Worm (Caenorhabditis elegans) whole organism, L2 larva: Measurements from ENCODE around the gene W06F12.3.

ENCODE experiments used
- aly-2 ChIP-seq: fragments of 150-350 bp; optimal IDR thresholded peaks from 2 replicates; lab custom pipeline; 2014; ENCODE audit warnings: missing biosample characterization, missing genetic modification characterization
- ama-1 ChIP-seq: fragments of 150-350 bp; optimal IDR thresholded peaks from 2 replicates; lab custom pipeline; 2018; ENCODE audit warnings: inconsistent platforms
- ceh-82 ChIP-seq: fragments of 150-350 bp; optimal IDR thresholded peaks from 2 replicates; lab custom pipeline; 2014; ENCODE audit warnings: missing biosample characterization, missing genetic modification characterization
- lin-11 ChIP-seq: fragments of 150-350 bp; sonication (generic microtip); optimal IDR thresholded peaks from 2 replicates; lab custom pipeline; 2014; ENCODE audit warnings: missing biosample characterization, missing genetic modification characterization, inconsistent platforms, mixed read lengths
- nhr-12 ChIP-seq: fragments of 150-350 bp; optimal IDR thresholded peaks from 2 replicates; lab custom pipeline; 2014; ENCODE audit warnings: missing biosample characterization, missing genetic modification characterization
- nhr-237 ChIP-seq: fragments of 150-350 bp; optimal IDR thresholded peaks from 2 replicates; lab custom pipeline; 2014; ENCODE audit warnings: missing biosample characterization, missing genetic modification characterization
- nhr-77 ChIP-seq: fragments of 150-350 bp; optimal IDR thresholded peaks from 2 replicates; lab custom pipeline; 2014; ENCODE audit warnings: missing biosample characterization, missing genetic modification characterization
- skn-1 ChIP-seq: sonication (generic microtip); optimal IDR thresholded peaks from 2 replicates; lab custom pipeline; 2017; ENCODE audit warnings: missing biosample characterization, missing genetic modification characterization
- unc-39 ChIP-seq: fragments of 150-350 bp; optimal IDR thresholded peaks from 2 replicates; lab custom pipeline; 2014; ENCODE audit warnings: missing biosample characterization, missing genetic modification characterization

- no peak for TF ChIP-seq aly-2 (tag; lab: Kevin White, UChicago)
- TF ChIP-seq ceh-82 (tag; lab: Kevin White, UChicago), result no peak
- TF ChIP-seq skn-1 (tag; lab: Kevin White, UChicago), result no peak
- TF ChIP-seq nhr-77 (tag; lab: Kevin White, UChicago), result no peak
- TF ChIP-seq lin-11 (tag; lab: Kevin White, UChicago), result no peak
- no peak for TF ChIP-seq nhr-12 (tag; lab: Kevin White, UChicago)
- no peak for TF ChIP-seq nhr-237 (tag; lab: Kevin White, UChicago)
- TF ChIP-seq ama-1 (lab: Kevin White, UChicago), result no peak
- no peak for TF ChIP-seq unc-39
These were observed 31.0 kb downstream of the W06F12.3 start for ce11 chrIII:13765782-13766181.
